Fruit fly (Drosophila melanogaster) whole organism, pupa: Measurements from ENCODE around the gene Arpc1.

Experiments
- CG10348 ChIP-seq: fragments of 200-800 bp; sonication (Bioruptor generic); IDR thresholded peaks from 2 replicates; pipeline ENCODE4 v1.3.6; 2022; ENCODE audit warnings: missing biosample characterization, missing genetic modification characterization
- CG12605 ChIP-seq: fragments of 200-800 bp; sonication (Bioruptor generic); IDR thresholded peaks from 2 replicates; pipeline ENCODE4 v1.3.6; 2022; ENCODE audit warnings: missing biosample characterization, missing genetic modification characterization
- CG14655 ChIP-seq: fragments of 200-800 bp; sonication (Bioruptor generic); optimal IDR thresholded peaks from 3 replicates; lab custom pipeline; 2017; ENCODE audit warnings: mild to moderate bottlenecking, missing biosample characterization, missing genetic modification reagents, missing genetic modification characterization
- CG15710 ChIP-seq: fragments of 200-800 bp; sonication (Bioruptor generic); optimal IDR thresholded peaks from 2 replicates; lab custom pipeline; 2018; ENCODE audit warnings: missing biosample characterization, mild to moderate bottlenecking, missing genetic modification characterization, moderate library complexity
- CG17806 ChIP-seq: fragments of 200-800 bp; sonication (Bioruptor generic); optimal IDR thresholded peaks from 2 replicates; lab custom pipeline; 2018; ENCODE audit warnings: missing biosample characterization, mild to moderate bottlenecking, missing genetic modification characterization, moderate library complexity
- CG32121 ChIP-seq: fragments of 200-800 bp; sonication (Bioruptor generic); IDR thresholded peaks from 2 replicates; pipeline ENCODE4 v1.3.6; 2022; ENCODE audit warnings: missing biosample characterization, missing genetic modification characterization
- CG34367 ChIP-seq: fragments of 200-800 bp; sonication (Bioruptor generic); optimal IDR thresholded peaks from 2 replicates; lab custom pipeline; 2018; ENCODE audit warnings: missing biosample characterization, mild to moderate bottlenecking, missing genetic modification characterization
- CG4496 ChIP-seq: fragments of 200-800 bp; sonication (Bioruptor generic); IDR thresholded peaks from 3 replicates; pipeline ENCODE4 v1.3.6; 2022; ENCODE audit warnings: missing biosample characterization, missing genetic modification characterization
- CG8159 ChIP-seq: fragments of 200-800 bp; sonication (Bioruptor generic); optimal IDR thresholded peaks from 3 replicates; lab custom pipeline; 2018; ENCODE audit warnings: missing biosample characterization, mild to moderate bottlenecking, missing genetic modification characterization, moderate library complexity
- CG8301 ChIP-seq: fragments of 200-800 bp; sonication (Bioruptor generic); optimal IDR thresholded peaks from 2 replicates; lab custom pipeline; 2018; ENCODE audit warnings: missing biosample characterization, mild to moderate bottlenecking, missing genetic modification characterization
- CG9948 ChIP-seq: fragments of 200-800 bp; sonication (Bioruptor generic); optimal IDR thresholded peaks from 2 replicates; lab custom pipeline; 2018; ENCODE audit warnings: missing biosample characterization, mild to moderate bottlenecking, missing genetic modification characterization, moderate library complexity
- D1 ChIP-seq: fragments of 200-800 bp; sonication (Bioruptor generic); optimal IDR thresholded peaks from 2 replicates; lab custom pipeline; 2018; ENCODE audit warnings: missing biosample characterization, mild to moderate bottlenecking, missing genetic modification characterization, moderate library complexity
- EcR ChIP-seq: fragments of 200-800 bp; sonication (Bioruptor generic); optimal IDR thresholded peaks from 3 replicates; lab custom pipeline; 2019; ENCODE audit warnings: missing biosample characterization, missing genetic modification characterization, mild to moderate bottlenecking, moderate library complexity, missing genetic modification reagents
- Ets98B ChIP-seq: fragments of 200-800 bp; sonication (Bioruptor generic); IDR thresholded peaks from 2 replicates; pipeline ENCODE4 v1.3.6; 2022; ENCODE audit warnings: missing biosample characterization, missing genetic modification characterization
- Pif1A ChIP-seq: fragments of 200-800 bp; sonication (Bioruptor generic); optimal IDR thresholded peaks from 3 replicates; lab custom pipeline; 2016; ENCODE audit warnings: missing biosample characterization, missing genetic modification characterization
- Pif1B ChIP-seq: fragments of 200-800 bp; sonication (Bioruptor generic); optimal IDR thresholded peaks from 3 replicates; lab custom pipeline; 2016; ENCODE audit warnings: missing biosample characterization, missing genetic modification characterization
- Snoo ChIP-seq: fragments of 200-800 bp; sonication (Bioruptor generic); optimal IDR thresholded peaks from 3 replicates; lab custom pipeline; 2017; ENCODE audit warnings: missing biosample characterization, mild to moderate bottlenecking, missing genetic modification characterization, inconsistent platforms
- fd96Ca ChIP-seq: fragments of 200-800 bp; sonication (Bioruptor generic); IDR thresholded peaks from 3 replicates; pipeline ENCODE4 v1.3.6; 2022; ENCODE audit warnings: missing biosample characterization, missing genetic modification characterization
- gl ChIP-seq: fragments of 200-800 bp; sonication (Bioruptor generic); optimal IDR thresholded peaks from 2 replicates; lab custom pipeline; 2018; ENCODE audit warnings: missing biosample characterization, mild to moderate bottlenecking, missing genetic modification characterization
- rn ChIP-seq: fragments of 200-800 bp; sonication (Bioruptor generic); IDR thresholded peaks from 2 replicates; pipeline ENCODE4 v1.3.6; 2022; ENCODE audit warnings: missing biosample characterization, missing genetic modification characterization

Arpc1 gene

DNA sequence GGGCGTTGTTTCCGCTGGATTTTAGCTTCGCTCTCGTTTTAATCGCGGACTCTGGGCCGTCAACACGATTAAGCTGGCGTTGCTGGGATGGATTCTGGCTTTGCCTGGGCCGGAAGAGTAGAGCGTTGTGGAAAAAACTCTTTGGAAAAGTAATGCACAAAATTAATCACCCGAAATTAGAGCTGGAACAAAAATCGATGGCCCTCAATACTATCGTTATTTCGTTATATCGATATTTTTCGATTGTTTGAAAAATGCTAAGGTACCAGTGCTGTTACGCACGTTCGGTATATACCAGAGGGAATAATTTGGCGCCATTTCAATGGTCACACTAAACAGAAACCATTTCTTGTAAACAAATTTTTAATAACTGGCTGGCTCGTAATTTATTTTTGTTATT is at the start of gene Arpc1, which contains the start of gene Orc5:
Arpc1 (minus strand) TSS at position 202 of the 400 bp plus-strand sequence.
Orc5 (plus strand) TSS at position 298 of the 400 bp plus-strand sequence.
- no peak for TF ChIP-seq Pif1B (GFP tag; lab: Kevin White, UChicago)
- no peak for TF ChIP-seq Pif1A (GFP tag; lab: Kevin White, UChicago)
- no peak for TF ChIP-seq CG12605 (GFP tag; lab: Robert Waterston, UW)
- TF ChIP-seq CG17806 (tag; lab: Kevin White, UChicago) = no peak
- no peak for TF ChIP-seq rn
- no peak for TF ChIP-seq CG8301
- no peak for TF ChIP-seq fd96Ca (GFP tag; lab: Robert Waterston, UW)
- TF ChIP-seq CG14655 (GFP tag; lab: Kevin White, UChicago) = no peak
- no peak for TF ChIP-seq CG4496 (GFP tag; lab: Robert Waterston, UW)
- TF ChIP-seq Ets98B (GFP tag; lab: Robert Waterston, UW) = no peak
- TF ChIP-seq CG10348 (GFP tag; lab: Robert Waterston, UW) = no peak

DNA sequence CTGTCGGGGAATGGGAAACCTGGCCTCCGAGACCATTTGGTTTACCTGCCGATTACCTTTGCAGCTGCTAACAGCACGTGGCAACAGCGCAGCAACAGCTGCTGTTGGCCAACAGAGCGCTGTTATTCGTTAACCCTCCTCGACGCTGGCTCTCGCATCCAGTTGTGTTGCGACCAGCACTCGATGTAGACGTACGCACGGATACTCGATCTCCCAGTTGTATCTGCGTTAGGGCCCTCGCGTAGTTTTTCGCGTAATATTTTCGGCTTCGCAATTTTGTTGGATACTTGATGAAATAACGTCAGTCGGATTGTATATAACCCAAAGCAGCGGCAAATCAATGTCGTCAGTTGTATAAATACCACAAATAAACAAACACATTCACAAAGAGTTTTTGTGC is 49.3 kb upstream of the Arpc1 start:
- no peak for TF ChIP-seq CG14655 (GFP tag; lab: Kevin White, UChicago)
- TF ChIP-seq CG32121 (GFP tag; lab: Robert Waterston, UW) = no peak; the same call in 1 of the 2 replicates
- TF ChIP-seq CG8159 (tag; lab: Kevin White, UChicago) = no peak
- peak; percentile 52 for TF ChIP-seq Ets98B (GFP tag; lab: Robert Waterston, UW)
- peak; percentile 25 for TF ChIP-seq EcR
- no peak for TF ChIP-seq rn
- peak; percentile 13; the same call in 1 of the 3 replicates for TF ChIP-seq fd96Ca (GFP tag; lab: Robert Waterston, UW)
- peak; percentile 72 for TF ChIP-seq CG4496 (GFP tag; lab: Robert Waterston, UW)
- peak; percentile 0 for TF ChIP-seq Snoo (tag; lab: Kevin White, UChicago)
- peak; percentile 15 for TF ChIP-seq D1
- TF ChIP-seq Pif1A (GFP tag; lab: Kevin White, UChicago) = no peak
- TF ChIP-seq, all 21 proteins: peak for 6

DNA sequence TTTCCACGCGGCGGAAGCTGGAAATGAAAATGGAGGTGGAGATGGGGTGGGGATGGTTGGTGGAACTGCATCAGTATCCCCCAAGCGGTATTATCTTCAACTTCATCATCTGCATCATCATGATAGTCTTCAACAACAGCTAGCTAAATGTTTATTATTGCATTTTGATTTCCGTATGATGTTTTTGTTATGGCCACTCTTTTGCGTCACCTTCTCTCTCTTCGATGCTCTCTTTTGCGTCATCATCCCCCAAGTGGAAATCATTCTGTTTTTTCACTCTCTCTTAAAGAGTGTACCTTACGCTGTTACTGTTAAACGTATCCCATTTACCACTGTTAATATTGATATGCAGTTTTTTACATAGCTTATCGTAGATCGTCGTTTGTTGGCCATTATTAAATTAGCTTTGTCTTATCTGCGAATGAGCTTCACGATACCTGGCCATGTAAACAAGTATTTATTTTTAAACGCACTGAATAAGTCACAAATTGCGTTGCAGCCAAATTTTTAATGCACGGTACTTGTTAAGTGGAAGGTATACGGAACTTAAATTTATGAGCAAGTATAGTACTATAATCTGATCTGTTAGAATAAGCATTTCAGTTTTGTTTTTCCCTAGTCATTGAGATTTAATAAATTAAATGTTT is 48.5 kb upstream of the Arpc1 start:
- no peak for TF ChIP-seq D1
- no peak for TF ChIP-seq CG34367
- no peak for TF ChIP-seq EcR
- TF ChIP-seq CG8159 (tag; lab: Kevin White, UChicago) = no peak
- no peak for TF ChIP-seq rn
- TF ChIP-seq fd96Ca (GFP tag; lab: Robert Waterston, UW) = no peak
- no peak for TF ChIP-seq CG32121 (GFP tag; lab: Robert Waterston, UW)
- TF ChIP-seq Ets98B (GFP tag; lab: Robert Waterston, UW) = no peak
- no peak for TF ChIP-seq gl (tag; lab: Kevin White, UChicago)
- no peak for TF ChIP-seq CG12605 (GFP tag; lab: Robert Waterston, UW)
- TF ChIP-seq CG4496 (GFP tag; lab: Robert Waterston, UW) = no peak
- no peak for TF ChIP-seq CG10348 (GFP tag; lab: Robert Waterston, UW)
- no peak for TF ChIP-seq CG15710
- no peak for TF ChIP-seq Pif1B (GFP tag; lab: Kevin White, UChicago)
- TF ChIP-seq Snoo (tag; lab: Kevin White, UChicago) = no peak
- no peak for TF ChIP-seq Pif1A (GFP tag; lab: Kevin White, UChicago)
- no peak for TF ChIP-seq CG8301
- TF ChIP-seq, all 21 proteins: peak for 0

DNA sequence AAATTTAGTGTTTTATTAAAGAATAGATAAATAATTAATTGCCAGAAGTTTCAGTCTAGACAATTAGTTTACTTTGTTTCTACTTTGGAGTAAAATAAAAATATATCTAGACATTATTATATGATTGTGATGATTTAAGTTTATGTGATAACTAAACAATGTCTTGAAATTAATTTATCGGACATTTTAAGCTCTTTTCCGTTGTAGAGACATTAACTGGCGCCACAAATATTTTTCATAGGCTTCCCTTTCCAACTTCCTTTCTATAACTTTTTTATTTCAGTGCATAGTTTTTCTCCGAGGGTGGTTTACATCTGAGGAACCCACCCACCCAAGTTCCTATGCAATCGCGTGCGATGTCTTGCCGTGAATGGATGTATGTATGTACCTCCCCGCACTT is 47.2 kb upstream of the Arpc1 start:
- TF ChIP-seq CG4496 (GFP tag; lab: Robert Waterston, UW) (no peak), fd96Ca (GFP tag; lab: Robert Waterston, UW) (no peak), CG10348 (GFP tag; lab: Robert Waterston, UW) (no peak), CG9948 (tag; lab: Kevin White, UChicago) (no peak), EcR (no peak), rn (no peak), CG14655 (GFP tag; lab: Kevin White, UChicago) (no peak), CG15710 (no peak), CG32121 (GFP tag; lab: Robert Waterston, UW) (no peak), D1 (no peak), CG8301 (no peak), CG8159 (tag; lab: Kevin White, UChicago) (no peak), Pif1A (GFP tag; lab: Kevin White, UChicago) (no peak)

DNA sequence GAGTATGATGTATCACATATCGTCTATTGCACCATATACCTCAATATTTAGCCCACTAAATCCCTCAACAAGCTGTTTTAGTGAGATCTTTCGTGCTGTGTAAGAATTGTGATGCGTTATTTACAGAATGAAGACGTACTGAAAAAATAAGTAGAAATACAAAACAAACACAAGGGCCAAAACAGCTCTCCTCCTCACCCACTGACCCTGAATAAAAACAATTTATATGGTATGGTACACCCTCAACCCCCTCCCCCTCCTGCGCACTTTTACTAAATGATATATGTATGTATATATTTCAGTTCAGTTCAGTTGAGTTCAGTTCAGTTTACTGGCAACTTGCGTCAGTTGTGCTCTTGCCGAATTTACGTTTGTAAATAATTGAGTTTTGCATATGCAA is 43.6 kb upstream of the Arpc1 start:
- no peak for TF ChIP-seq Ets98B (GFP tag; lab: Robert Waterston, UW)
- TF ChIP-seq CG34367 = no peak
- TF ChIP-seq, all 21 proteins: peak for 0

DNA sequence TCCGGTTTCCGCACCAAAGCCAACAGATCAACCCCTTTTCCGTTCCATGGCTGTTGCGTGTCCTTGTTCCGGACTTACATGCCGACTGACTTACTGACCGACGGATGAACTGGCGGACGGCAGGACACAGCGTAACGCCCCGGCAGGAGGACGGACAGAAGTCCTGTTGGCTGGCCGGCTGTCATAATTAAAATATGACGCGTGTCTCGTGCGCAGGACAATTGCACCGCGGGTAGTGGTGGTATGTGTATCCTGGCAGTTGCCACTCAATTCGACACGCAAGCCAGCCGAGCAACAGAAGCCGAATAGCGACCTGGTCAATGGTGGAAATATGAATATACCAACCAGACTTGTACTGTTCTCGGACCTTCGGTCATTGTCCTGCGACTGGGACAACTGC is 39.9 kb upstream of the Arpc1 start:
- TF ChIP-seq Pif1A (GFP tag; lab: Kevin White, UChicago) (no peak), Snoo (tag; lab: Kevin White, UChicago) (no peak), gl (tag; lab: Kevin White, UChicago) (no peak), CG10348 (GFP tag; lab: Robert Waterston, UW) (no peak), CG34367 (no peak), Pif1B (GFP tag; lab: Kevin White, UChicago) (no peak), CG4496 (GFP tag; lab: Robert Waterston, UW) (no peak), CG12605 (GFP tag; lab: Robert Waterston, UW) (no peak), Ets98B (GFP tag; lab: Robert Waterston, UW) (no peak), EcR (no peak), D1 (no peak), CG32121 (GFP tag; lab: Robert Waterston, UW) (no peak), CG15710 (no peak), CG8159 (tag; lab: Kevin White, UChicago) (no peak), CG17806 (tag; lab: Kevin White, UChicago) (no peak), fd96Ca (GFP tag; lab: Robert Waterston, UW) (no peak), CG9948 (tag; lab: Kevin White, UChicago) (no peak)
